Fruit fly (Drosophila melanogaster): ENCODE measurements around the gene Madm.

Madm gene

DNA sequence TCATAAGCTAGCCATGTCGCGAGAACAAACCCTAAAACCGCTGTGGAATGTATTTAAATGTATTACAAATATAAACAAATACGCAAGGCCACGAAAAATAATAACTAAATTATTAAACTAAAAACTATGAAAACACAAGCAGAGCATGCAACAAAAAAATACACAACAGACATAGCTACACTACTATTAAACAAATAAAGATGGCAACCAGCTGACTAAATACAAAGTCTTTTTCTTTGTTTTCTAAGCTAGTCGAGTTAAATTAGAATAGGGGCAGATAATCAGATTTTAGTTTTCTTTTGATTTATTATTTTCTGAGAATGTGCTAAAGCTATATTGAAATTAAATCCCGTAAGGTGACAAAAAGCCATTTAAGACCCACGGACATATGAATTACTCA is 4.3 kb downstream of the Madm start:
- TF ChIP-seq CG6854 (GFP tag; optimal IDR thresholded peaks at IDR 0.05) (peak; percentile 66), CG15601 (tag; optimal IDR thresholded peaks at IDR 0.05) (peak; percentile 53), C15 (GFP tag; IDR thresholded peaks at IDR 0.05) (no peak), CG4328 (GFP tag; optimal IDR thresholded peaks at IDR 0.05) (peak; percentile 44), sens-2 (GFP tag; IDR thresholded peaks at IDR 0.05) (no peak), HLH3B (GFP tag; IDR thresholded peaks at IDR 0.05) (no peak), Atf3 (GFP tag; optimal IDR thresholded peaks at IDR 0.05) (no peak), Hr39 (optimal IDR thresholded peaks at IDR 0.05) (no peak), Fer3 (tag; optimal IDR thresholded peaks at IDR 0.05) (peak; percentile 42), CG10654 (GFP tag; optimal IDR thresholded peaks at IDR 0.05) (no peak), CG3407 (GFP tag; optimal IDR thresholded peaks at IDR 0.05) (peak; percentile 21), CG6765 (GFP tag; optimal IDR thresholded peaks at IDR 0.05) (peak; percentile 64), wor (GFP tag; IDR thresholded peaks at IDR 0.05) (no peak), CG14965 (GFP tag; optimal IDR thresholded peaks at IDR 0.05; ENCODE audit: borderline replicate concordance) (no peak), da (GFP tag; optimal IDR thresholded peaks at IDR 0.05) (no peak), lab (GFP tag; optimal IDR thresholded peaks at IDR 0.05) (peak; percentile 84), NfI (GFP tag; optimal IDR thresholded peaks at IDR 0.05) (no peak), Ssrp (tag; optimal IDR thresholded peaks at IDR 0.05) (no peak), corto (GFP tag; optimal IDR thresholded peaks at IDR 0.05) (no peak), tin (GFP tag; optimal IDR thresholded peaks at IDR 0.05) (no peak), mam (GFP tag; optimal IDR thresholded peaks at IDR 0.05) (no peak), nmo (GFP tag; optimal IDR thresholded peaks at IDR 0.05) (no peak), B-H2 (GFP tag; optimal IDR thresholded peaks at IDR 0.05) (peak; percentile 73), CG31365 (tag; optimal IDR thresholded peaks at IDR 0.05) (no peak), unpg (GFP tag; optimal IDR thresholded peaks at IDR 0.05) (peak; percentile 8), PHDP (tag; optimal IDR thresholded peaks at IDR 0.05) (peak; percentile 53), CG18476 (GFP tag; optimal IDR thresholded peaks at IDR 0.05) (peak; percentile 9), ATbp (GFP tag; optimal IDR thresholded peaks at IDR 0.05) (peak; percentile 78), odd (GFP tag; optimal IDR thresholded peaks at IDR 0.05) (peak; percentile 60), CG12219 (GFP tag; optimal IDR thresholded peaks at IDR 0.05) (no peak), CG34376 (GFP tag; optimal IDR thresholded peaks at IDR 0.05) (peak; percentile 64), ci (GFP tag; IDR thresholded peaks at IDR 0.05) (no peak), Tbp (GFP tag; optimal IDR thresholded peaks at IDR 0.05) (no peak), caup (GFP tag; optimal IDR thresholded peaks at IDR 0.05; ENCODE audit: severe bottlenecking) (peak; percentile 77), CG17359 (tag; optimal IDR thresholded peaks at IDR 0.05) (peak; percentile 36), CG17612 (GFP tag; IDR thresholded peaks at IDR 0.05) (no peak), aop (GFP tag; IDR thresholded peaks at IDR 0.05) (no peak), jumu (GFP tag; optimal IDR thresholded peaks at IDR 0.05) (no peak), yki (optimal IDR thresholded peaks at IDR 0.05) (no peak), CG6254 (GFP tag; optimal IDR thresholded peaks at IDR 0.05) (peak; percentile 32), Usf (GFP tag; optimal IDR thresholded peaks at IDR 0.05) (no peak), H2.0 (GFP tag; IDR thresholded peaks at IDR 0.05) (no peak), CG7786 (GFP tag; optimal IDR thresholded peaks at IDR 0.05) (no peak), YL-1 (GFP tag; optimal IDR thresholded peaks at IDR 0.05) (peak; percentile 29), CG3281 (GFP tag; optimal IDR thresholded peaks at IDR 0.05) (peak; percentile 74), Sry-δ (GFP tag; optimal IDR thresholded peaks at IDR 0.05) (no peak), stc (GFP tag; IDR thresholded peaks at IDR 0.05) (no peak), Med (GFP tag) (peak; percentile 55), fd64A (GFP tag; optimal IDR thresholded peaks at IDR 0.05) (peak; percentile 8), CG7987 (GFP tag; optimal IDR thresholded peaks at IDR 0.05) (peak; percentile 39), schlank (tag; optimal IDR thresholded peaks at IDR 0.05) (peak; percentile 38), ato (GFP tag; IDR thresholded peaks at IDR 0.05; ENCODE audit: partially characterized antibody) (no peak)

All from whole organism, embryonic.